Worm (Caenorhabditis elegans): ENCODE results near the gene W06G6.11.

ce11 chrV:16693732-16694131 lies 44.6 kb upstream of the W06G6.11 start, which contains the start of gene srw-42:
- TF ChIP-seq pha-4 (tag; optimal IDR thresholded peaks at IDR 0.05) (no peak), nhr-28 (tag; optimal IDR thresholded peaks at IDR 0.05) (no peak), unc-39 (tag; optimal IDR thresholded peaks at IDR 0.05) (no peak), flh-1 (GFP tag; optimal IDR thresholded peaks at IDR 0.05) (no peak)

Data from whole organism, mixed stage, embryonic.